Fruit fly (Drosophila melanogaster) whole organism, embryonic: ENCODE results near the gene CG11975.

Experiments used
- Atf-2 ChIP-seq: fragments of 200-800 bp; sonication (Bioruptor generic); optimal IDR thresholded peaks from 2 replicates; lab custom pipeline; 2016; ENCODE audit warnings: missing biosample characterization, missing genetic modification characterization
- Atf6 ChIP-seq: fragments of 200-800 bp; sonication (Bioruptor generic); IDR thresholded peaks from 2 replicates; pipeline ENCODE4 v1.3.6; 2022; ENCODE audit warnings: missing biosample characterization, missing genetic modification characterization
- CG11723 ChIP-seq: fragments of 200-800 bp; sonication (Bioruptor generic); optimal IDR thresholded peaks from 2 replicates; lab custom pipeline; 2017; ENCODE audit warnings: missing biosample characterization, mild to moderate bottlenecking, missing genetic modification characterization
- CG12769 ChIP-seq: fragments of 200-800 bp; sonication (Bioruptor generic); optimal IDR thresholded peaks from 2 replicates; lab custom pipeline; 2019; ENCODE audit warnings: missing biosample characterization, mild to moderate bottlenecking, missing genetic modification characterization, moderate library complexity
- CG13287 ChIP-seq: fragments of 200-800 bp; sonication (Bioruptor generic); IDR thresholded peaks from 2 replicates; pipeline ENCODE4 v1.3.6; 2022; ENCODE audit warnings: missing biosample characterization, missing genetic modification characterization; ENCODE audit not compliant: partially characterized antibody
- CG15073 ChIP-seq: fragments of 200-800 bp; sonication (Bioruptor generic); optimal IDR thresholded peaks from 2 replicates; lab custom pipeline; 2016; ENCODE audit warnings: missing biosample characterization, missing genetic modification characterization
- CG1647 ChIP-seq: fragments of 200-800 bp; sonication (Bioruptor generic); optimal IDR thresholded peaks from 3 replicates; lab custom pipeline; 2016; ENCODE audit warnings: missing biosample characterization, missing genetic modification characterization
- CG17568 ChIP-seq: fragments of 200-800 bp; sonication (Bioruptor generic); optimal IDR thresholded peaks from 2 replicates; lab custom pipeline; 2018; ENCODE audit warnings: missing biosample characterization, mild to moderate bottlenecking, missing genetic modification characterization, moderate library complexity
- CG17612 ChIP-seq: fragments of 200-800 bp; sonication (Bioruptor generic); IDR thresholded peaks from 2 replicates; pipeline ENCODE4 v1.3.6; 2022; ENCODE audit warnings: missing biosample characterization, missing genetic modification characterization
- CG18476 ChIP-seq: fragments of 200-800 bp; sonication (Bioruptor generic); optimal IDR thresholded peaks from 2 replicates; lab custom pipeline; 2016; ENCODE audit warnings: missing biosample characterization, mild to moderate bottlenecking, missing genetic modification characterization
- CG18764 ChIP-seq: fragments of 200-800 bp; sonication (Bioruptor generic); optimal IDR thresholded peaks from 3 replicates; lab custom pipeline; 2016; ENCODE audit warnings: missing biosample characterization, missing genetic modification characterization
- CG4360 ChIP-seq: fragments of 200-800 bp; sonication (Bioruptor generic); IDR thresholded peaks from 2 replicates; pipeline ENCODE4 v1.3.6; 2022; ENCODE audit warnings: missing biosample characterization, missing genetic modification characterization
- CG7271 ChIP-seq: fragments of 200-800 bp; sonication (Bioruptor generic); optimal IDR thresholded peaks from 2 replicates; lab custom pipeline; 2018; ENCODE audit warnings: missing biosample characterization, mild to moderate bottlenecking, missing genetic modification characterization, moderate library complexity
- CG9437 ChIP-seq: fragments of 200-800 bp; sonication (Bioruptor generic); optimal IDR thresholded peaks from 2 replicates; lab custom pipeline; 2018; ENCODE audit warnings: missing biosample characterization, mild to moderate bottlenecking, missing genetic modification characterization
- Dll ChIP-seq: fragments of 200-800 bp; sonication (Bioruptor generic); IDR thresholded peaks from 4 replicates; pipeline ENCODE4 v1.3.6; 2022; ENCODE audit warnings: missing biosample characterization, missing genetic modification characterization; ENCODE audit not compliant: partially characterized antibody
- Elba2 ChIP-seq: fragments of 200-800 bp; sonication (Bioruptor generic); optimal IDR thresholded peaks from 3 replicates; lab custom pipeline; 2016; ENCODE audit warnings: missing biosample characterization, missing genetic modification characterization
- Fer3 ChIP-seq: fragments of 200-800 bp; sonication (Bioruptor generic); optimal IDR thresholded peaks from 2 replicates; lab custom pipeline; 2018; ENCODE audit warnings: missing biosample characterization, mild to moderate bottlenecking, missing genetic modification characterization, moderate library complexity
- H2.0 ChIP-seq: fragments of 200-800 bp; sonication (Bioruptor generic); IDR thresholded peaks from 2 replicates; pipeline ENCODE4 v1.3.6; 2022; ENCODE audit warnings: missing biosample characterization, missing genetic modification characterization
- Hr78 ChIP-seq, 2 experiments: fragments of 200-800 bp in 1 of 2; fragments of >200 bp in 1 of 2; sonication (Bioruptor generic) in 1 of 2; optimal IDR thresholded peaks; 2 replicates each; lab custom pipeline; 2017 to 2019; ENCODE audit warnings: missing biosample characterization in 2 of 2, missing genetic modification characterization in 2 of 2, mild to moderate bottlenecking in 1 of 2, moderate library complexity in 1 of 2
- MESR4 ChIP-seq: fragments of 200-800 bp; sonication (Bioruptor generic); optimal IDR thresholded peaks from 2 replicates; lab custom pipeline; 2018; ENCODE audit warnings: missing biosample characterization, mild to moderate bottlenecking, missing genetic modification characterization, moderate library complexity
- NC2β ChIP-seq: fragments of 200-800 bp; sonication (Bioruptor generic); optimal IDR thresholded peaks from 2 replicates; lab custom pipeline; 2016; ENCODE audit warnings: missing biosample characterization, missing genetic modification characterization
- NK7.1 ChIP-seq: fragments of 200-800 bp; sonication (Bioruptor generic); optimal IDR thresholded peaks from 3 replicates; lab custom pipeline; 2016; ENCODE audit warnings: missing biosample characterization, missing genetic modification characterization
- Opbp ChIP-seq: fragments of 200-800 bp; sonication (Bioruptor generic); IDR thresholded peaks from 3 replicates; pipeline ENCODE4 v1.3.6; 2022; ENCODE audit warnings: missing biosample characterization, missing genetic modification characterization; ENCODE audit not compliant: partially characterized antibody
- Rfx ChIP-seq: fragments of 200-800 bp; sonication (Bioruptor generic); IDR thresholded peaks from 2 replicates; pipeline ENCODE4 v1.3.6; 2022; ENCODE audit warnings: missing biosample characterization, missing genetic modification characterization
- Taf1 ChIP-seq: fragments of 200-800 bp; sonication (Bioruptor generic); IDR thresholded peaks from 2 replicates; pipeline ENCODE4 v1.3.6; 2022; ENCODE audit warnings: missing biosample characterization, missing genetic modification characterization
- Tbp ChIP-seq: fragments of >200 bp; optimal IDR thresholded peaks from 2 replicates; lab custom pipeline; 2018; ENCODE audit warnings: missing biosample characterization, missing genetic modification characterization
- abd-A ChIP-seq: fragments of 200-800 bp; sonication (Bioruptor generic); optimal IDR thresholded peaks from 3 replicates; lab custom pipeline; 2019; ENCODE audit warnings: missing biosample characterization, mild to moderate bottlenecking, missing genetic modification characterization, moderate library complexity
- ap ChIP-seq: fragments of 200-800 bp; sonication (Bioruptor generic); IDR thresholded peaks from 2 replicates; pipeline ENCODE4 v1.3.6; 2022; ENCODE audit warnings: missing biosample characterization, missing genetic modification characterization
- chn ChIP-seq: fragments of 200-800 bp; sonication (Bioruptor generic); optimal IDR thresholded peaks from 2 replicates; lab custom pipeline; 2016; ENCODE audit warnings: missing biosample characterization, missing genetic modification characterization
- dan ChIP-seq: fragments of 200-800 bp; sonication (Bioruptor generic); IDR thresholded peaks from 2 replicates; pipeline ENCODE4 v1.3.6; 2022; ENCODE audit warnings: missing biosample characterization, missing genetic modification characterization
- dmrt99B ChIP-seq: fragments of 200-800 bp; sonication (Bioruptor generic); optimal IDR thresholded peaks from 2 replicates; lab custom pipeline; 2018; ENCODE audit warnings: missing biosample characterization, mild to moderate bottlenecking, missing genetic modification characterization, moderate library complexity
- ems ChIP-seq: fragments of 200-800 bp; sonication (Bioruptor generic); optimal IDR thresholded peaks from 3 replicates; lab custom pipeline; 2016; ENCODE audit warnings: missing biosample characterization, missing genetic modification characterization
- eve ChIP-seq, 2 experiments: fragments of >200 bp; optimal IDR thresholded peaks; 2 replicates each; lab custom pipeline; 2017; ENCODE audit warnings: missing biosample characterization in 2 of 2, missing genetic modification characterization in 2 of 2
- fru ChIP-seq: fragments of >200 bp; optimal IDR thresholded peaks from 2 replicates; lab custom pipeline; 2017
- gem ChIP-seq: fragments of 200-800 bp; sonication (Bioruptor generic); optimal IDR thresholded peaks from 2 replicates; lab custom pipeline; 2019; ENCODE audit warnings: missing biosample characterization, mild to moderate bottlenecking, missing genetic modification characterization, moderate library complexity
- kay ChIP-seq: fragments of 200-800 bp; sonication (Bioruptor generic); optimal IDR thresholded peaks from 2 replicates; lab custom pipeline; 2016; ENCODE audit warnings: missing biosample characterization, missing genetic modification characterization
- knrl ChIP-seq: fragments of 200-800 bp; sonication (Bioruptor generic); IDR thresholded peaks from 3 replicates; pipeline ENCODE4 v1.3.6; 2022; ENCODE audit warnings: missing biosample characterization, missing genetic modification characterization; ENCODE audit not compliant: partially characterized antibody
- lilli ChIP-seq: fragments of 200-800 bp; sonication (Bioruptor generic); optimal IDR thresholded peaks from 3 replicates; lab custom pipeline; 2016; ENCODE audit warnings: missing biosample characterization, missing genetic modification characterization
- mld ChIP-seq: fragments of 200-800 bp; sonication (Bioruptor generic); IDR thresholded peaks from 3 replicates; pipeline ENCODE4 v1.3.6; 2022; ENCODE audit warnings: missing biosample characterization, missing genetic modification characterization; ENCODE audit not compliant: partially characterized antibody
- nerfin-1 ChIP-seq: fragments of 200-800 bp; sonication (Bioruptor generic); optimal IDR thresholded peaks from 3 replicates; lab custom pipeline; 2019; ENCODE audit warnings: missing biosample characterization, mild to moderate bottlenecking, missing genetic modification characterization, moderate library complexity
- psq ChIP-seq: fragments of 200-800 bp; sonication (Bioruptor generic); optimal IDR thresholded peaks from 2 replicates; lab custom pipeline; 2017; ENCODE audit warnings: missing biosample characterization, missing genetic modification characterization
- pzg ChIP-seq: fragments of 200-800 bp; sonication (Bioruptor generic); optimal IDR thresholded peaks from 3 replicates; lab custom pipeline; 2018; ENCODE audit warnings: missing biosample characterization, mild to moderate bottlenecking, missing genetic modification characterization, moderate library complexity
- salm ChIP-seq: fragments of 200-800 bp; sonication (Bioruptor generic); optimal IDR thresholded peaks from 2 replicates; lab custom pipeline; 2018; ENCODE audit warnings: missing biosample characterization, mild to moderate bottlenecking, missing genetic modification characterization
- scrt ChIP-seq: fragments of 200-800 bp; sonication (Bioruptor generic); optimal IDR thresholded peaks from 2 replicates; lab custom pipeline; 2018; ENCODE audit warnings: missing biosample characterization, mild to moderate bottlenecking, missing genetic modification characterization, moderate library complexity
- sd ChIP-seq: fragments of 200-800 bp; sonication (Bioruptor generic); optimal IDR thresholded peaks from 3 replicates; lab custom pipeline; 2018; ENCODE audit warnings: missing biosample characterization, mild to moderate bottlenecking, missing genetic modification characterization, moderate library complexity
- sisA ChIP-seq: fragments of 200-800 bp; sonication (Bioruptor generic); IDR thresholded peaks from 2 replicates; pipeline ENCODE4 v1.3.6; 2022; ENCODE audit warnings: missing biosample characterization, missing genetic modification characterization
- tna ChIP-seq: fragments of 200-800 bp; sonication (Bioruptor generic); IDR thresholded peaks from 2 replicates; pipeline ENCODE4 v1.3.6; 2022; ENCODE audit warnings: missing biosample characterization, missing genetic modification characterization; ENCODE audit not compliant: partially characterized antibody
- tx ChIP-seq: fragments of 200-800 bp; sonication (Bioruptor generic); optimal IDR thresholded peaks from 2 replicates; lab custom pipeline; 2016; ENCODE audit warnings: missing biosample characterization, missing genetic modification characterization
- unc-4 ChIP-seq: fragments of 200-800 bp; sonication (Bioruptor generic); IDR thresholded peaks from 2 replicates; pipeline ENCODE4 v1.3.6; 2022; ENCODE audit warnings: missing biosample characterization, missing genetic modification characterization; ENCODE audit not compliant: partially characterized antibody
- vnd ChIP-seq: fragments of 200-800 bp; sonication (Bioruptor generic); IDR thresholded peaks from 3 replicates; pipeline ENCODE4 v1.3.6; 2022; ENCODE audit warnings: missing biosample characterization, missing genetic modification characterization; ENCODE audit not compliant: partially characterized antibody
- wor ChIP-seq: fragments of 200-800 bp; sonication (Bioruptor generic); IDR thresholded peaks from 2 replicates; pipeline ENCODE4 v1.3.6; 2022; ENCODE audit warnings: missing biosample characterization, missing genetic modification characterization

CG11975 gene

DNA sequence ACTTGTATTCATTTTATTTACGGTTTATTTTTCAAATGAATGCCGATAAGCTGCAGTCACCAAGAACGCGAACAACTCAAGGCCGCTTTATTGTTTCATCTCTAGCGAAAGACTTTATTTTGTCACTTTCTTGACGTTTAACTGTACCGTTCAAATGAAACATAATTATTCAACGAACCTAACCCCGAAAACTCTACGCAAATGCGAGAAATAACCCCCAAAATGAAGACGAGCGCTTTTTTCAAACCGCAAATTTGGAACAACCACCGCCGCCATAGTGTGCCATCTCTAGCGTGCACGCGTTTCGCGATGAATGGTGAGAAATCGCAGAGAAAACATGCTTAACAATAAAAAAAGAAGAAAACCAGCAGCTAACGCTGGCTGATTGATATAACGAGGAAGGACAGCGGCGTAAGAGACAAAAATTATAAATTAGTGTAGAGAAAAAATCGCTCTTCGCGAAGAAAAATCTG lies 8.4 kb upstream of the CG11975 start, which contains the start of gene CG11970 (continued):
- no peak for TF ChIP-seq salm
- no peak for TF ChIP-seq Atf6 (GFP tag; lab: Robert Waterston, UW)
- no peak for TF ChIP-seq Taf1 (GFP tag; lab: Robert Waterston, UW)
- TF ChIP-seq Fer3 = no peak
- no peak for TF ChIP-seq eve (GFP tag; optimal IDR thresholded peaks at IDR 0.05; lab: Kevin White, UChicago)
- TF ChIP-seq Hr78 (GFP tag; optimal IDR thresholded peaks at IDR 0.05; lab: Kevin White, UChicago) = no peak
- TF ChIP-seq CG9437 (GFP tag; lab: Kevin White, UChicago) = no peak
- TF ChIP-seq CG1647 (GFP tag; lab: Kevin White, UChicago) = no peak
- TF ChIP-seq sisA (GFP tag; lab: Robert Waterston, UW) = peak; percentile 55
- TF ChIP-seq wor (GFP tag; lab: Robert Waterston, UW) = no peak
- TF ChIP-seq CG13287 (GFP tag; lab: Robert Waterston, UW) = peak; percentile 63
- TF ChIP-seq CG17612 (GFP tag; lab: Robert Waterston, UW) = no peak
- no peak for TF ChIP-seq abd-A (tag; lab: Kevin White, UChicago)
- TF ChIP-seq Dll (GFP tag; lab: Robert Waterston, UW) = peak; percentile 71
- TF ChIP-seq ems (GFP tag; lab: Kevin White, UChicago) = no peak
- TF ChIP-seq CG15073 = no peak
- no peak for TF ChIP-seq Elba2 (GFP tag; lab: Kevin White, UChicago)
- TF ChIP-seq fru (lab: Kevin White, UChicago) = no peak
- peak; percentile 8 for TF ChIP-seq nerfin-1
- no peak for TF ChIP-seq CG7271 (tag; lab: Kevin White, UChicago)
- no peak for TF ChIP-seq CG11723 (GFP tag; lab: Kevin White, UChicago)
- no peak for TF ChIP-seq CG12769 (tag; lab: Kevin White, UChicago)
- TF ChIP-seq chn (GFP tag; lab: Kevin White, UChicago) = no peak
- no peak for TF ChIP-seq tx
- no peak for TF ChIP-seq CG17568 (GFP tag; lab: Kevin White, UChicago)
- TF ChIP-seq dmrt99B (tag; lab: Kevin White, UChicago) = no peak
- no peak for TF ChIP-seq CG18476 (GFP tag; lab: Kevin White, UChicago)
- TF ChIP-seq sd (tag; lab: Kevin White, UChicago) = no peak
- TF ChIP-seq lilli (GFP tag; lab: Kevin White, UChicago) = peak; percentile 56
- no peak for TF ChIP-seq mld (GFP tag; lab: Robert Waterston, UW)
- TF ChIP-seq Rfx (GFP tag; lab: Robert Waterston, UW) = peak; percentile 56; the same call in 1 of the 2 replicates
- TF ChIP-seq psq = no peak
- TF ChIP-seq Tbp = no peak
- no peak for TF ChIP-seq gem (tag; lab: Kevin White, UChicago)
- TF ChIP-seq tna = no peak
- 0 out of 2 replicates have a peak, but pooled peaks have one; percentile 3 for TF ChIP-seq H2.0 (GFP tag; lab: Robert Waterston, UW)
- peak; percentile 11 for TF ChIP-seq NC2β
- TF ChIP-seq pzg (GFP tag; lab: Kevin White, UChicago) = peak; percentile 57
- no peak for TF ChIP-seq kay (GFP tag; lab: Kevin White, UChicago)
- TF ChIP-seq ap = no peak
- TF ChIP-seq CG4360 (GFP tag; lab: Robert Waterston, UW) = no peak
- TF ChIP-seq knrl (GFP tag; lab: Robert Waterston, UW) = peak; percentile 74
- no peak for TF ChIP-seq scrt
- TF ChIP-seq unc-4 (GFP tag; lab: Robert Waterston, UW) = peak; percentile 40; the same call in 1 of the 2 replicates
- TF ChIP-seq dan (GFP tag; lab: Robert Waterston, UW) = no peak
- no peak for TF ChIP-seq CG18764
- peak; percentile 10; the same call in 1 of the 3 replicates for TF ChIP-seq Opbp (GFP tag; lab: Robert Waterston, UW)
- no peak for TF ChIP-seq NK7.1
- TF ChIP-seq MESR4 = peak; percentile 86
- 0 out of 3 replicates have a peak, but pooled peaks have one; percentile 20 for TF ChIP-seq vnd
- TF ChIP-seq Atf-2 (GFP tag; lab: Kevin White, UChicago) = peak; percentile 17
